Worm (Caenorhabditis elegans): ENCODE results near the gene sel-2.

Gene sel-2

ce11 chrIII:4551963-4552362, 60.2 kb downstream of the sel-2 start (continued):
- TF ChIP-seq lin-1 (GFP tag; IDR thresholded peaks at IDR 0.05) (peak; percentile 30; the same call in 1 of the 2 replicates), ces-1 (GFP tag; optimal IDR thresholded peaks at IDR 0.05) (no peak), mxl-2 (GFP tag; conservative IDR thresholded peaks at IDR 0.05) (no peak), mdt-29 (GFP tag; IDR thresholded peaks at IDR 0.05) (no peak), lin-29 (GFP tag; IDR thresholded peaks at IDR 0.05) (no peak), dve-1 (tag; optimal IDR thresholded peaks at IDR 0.05; ENCODE audit: insufficient read depth) (peak; percentile 86), dmd-6 (GFP tag; IDR thresholded peaks at IDR 0.05) (peak; percentile 89), ceh-44 (GFP tag; IDR thresholded peaks at IDR 0.05) (0 out of 2 replicates have a peak, but pooled peaks have one; percentile 17), T20F7.1 (GFP tag; optimal IDR thresholded peaks at IDR 0.05) (peak; percentile 35), nhr-77 (tag; optimal IDR thresholded peaks at IDR 0.05) (peak; percentile 83), lin-13 (GFP tag; optimal IDR thresholded peaks at IDR 0.05) (peak; percentile 74), egl-27 (tag; optimal IDR thresholded peaks at IDR 0.05) (no peak), aly-2 (tag; optimal IDR thresholded peaks at IDR 0.05) (no peak), attf-4 (tag; optimal IDR thresholded peaks at IDR 0.05) (no peak), nhr-10 (tag; optimal IDR thresholded peaks at IDR 0.05) (no peak), ZK546.5 (tag; optimal IDR thresholded peaks at IDR 0.05) (no peak), mdl-1 (tag; optimal IDR thresholded peaks at IDR 0.05) (peak; percentile 30 to 84), nhr-48 (tag; optimal IDR thresholded peaks at IDR 0.05) (peak; percentile 62)

- TF ChIP-seq unc-62 (GFP tag; optimal IDR thresholded peaks at IDR 0.05 in 1 of 2) (peak in 1 of 2 experiments; percentile 2), unc-62 (tag; optimal IDR thresholded peaks at IDR 0.05) (no peak), Y48G9A.11 (GFP tag; IDR thresholded peaks at IDR 0.05) (no peak)
These were observed 63.4 kb downstream of the sel-2 start, which contains the start of gene M88.4 for ce11 chrIII:4548739-4549138. TSS of gene M88.4 (plus strand) at chrIII:4549039.
